Fruit fly (Drosophila melanogaster): Measurements from ENCODE around the gene CG1637.

CG1637 gene

DNA sequence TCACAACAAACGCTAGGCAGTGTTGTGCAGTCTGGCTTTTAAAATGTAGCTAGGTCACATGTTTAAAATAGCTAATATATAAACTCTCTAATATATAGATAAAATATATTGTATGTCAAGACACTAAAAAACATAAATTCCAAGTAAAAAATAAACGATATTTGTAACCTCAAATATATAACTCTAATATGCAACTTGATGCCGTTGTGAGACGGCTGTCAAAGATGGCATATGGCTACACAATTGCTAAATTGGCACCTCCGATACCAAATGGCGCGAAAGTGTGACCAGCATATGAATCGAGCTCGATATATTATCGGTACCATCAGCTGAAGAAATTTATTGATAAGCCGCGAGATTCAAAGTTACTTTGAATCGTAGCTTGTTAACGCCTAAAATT, 21.5 kb upstream of the CG1637 start, which contains the start of gene CG1582 (continued):
- no peak for TF ChIP-seq ftz-f1 (GFP tag; optimal IDR thresholded peaks at IDR 0.05)
- no peak for TF ChIP-seq CG1233 (GFP tag; optimal IDR thresholded peaks at IDR 0.05)
- no peak for TF ChIP-seq CG5180 (GFP tag; optimal IDR thresholded peaks at IDR 0.05)
- TF ChIP-seq Dek (tag; optimal IDR thresholded peaks at IDR 0.05) = peak; percentile 47
- TF ChIP-seq Fer3 (tag; optimal IDR thresholded peaks at IDR 0.05) = peak; percentile 1
- peak; percentile 50 for TF ChIP-seq gem (tag; optimal IDR thresholded peaks at IDR 0.05)
- TF ChIP-seq Xbp1 (GFP tag; optimal IDR thresholded peaks at IDR 0.05) = peak; percentile 23
- peak; percentile 63 for TF ChIP-seq CoRest (tag; optimal IDR thresholded peaks at IDR 0.05)
- no peak for TF ChIP-seq ac (GFP tag; optimal IDR thresholded peaks at IDR 0.05)
- TF ChIP-seq CG17361 (GFP tag; IDR thresholded peaks at IDR 0.05) = no peak; the same call in 1 of the 3 replicates
- TF ChIP-seq scrt (GFP tag; optimal IDR thresholded peaks at IDR 0.05) = no peak
- no peak for TF ChIP-seq CG7987 (GFP tag; optimal IDR thresholded peaks at IDR 0.05)
- no peak for TF ChIP-seq sens (GFP tag)
- no peak for TF ChIP-seq seq (GFP tag; IDR thresholded peaks at IDR 0.05)
- TF ChIP-seq CG34224 (GFP tag; IDR thresholded peaks at IDR 0.05; ENCODE audit: partially characterized antibody) = 0 out of 3 replicates have a peak, but pooled peaks have one; percentile 13
- no peak for TF ChIP-seq CG34376 (GFP tag; optimal IDR thresholded peaks at IDR 0.05)
- TF ChIP-seq Gug (GFP tag; IDR thresholded peaks at IDR 0.05) = no peak
- peak; percentile 4 for TF ChIP-seq Ets97D (GFP tag; optimal IDR thresholded peaks at IDR 0.05)
- no peak for TF ChIP-seq CG16815 (GFP tag; optimal IDR thresholded peaks at IDR 0.05)
- TF ChIP-seq lab (GFP tag; optimal IDR thresholded peaks at IDR 0.05) = peak; percentile 10
- TF ChIP-seq CTCF (GFP tag; optimal IDR thresholded peaks at IDR 0.05) = no peak
- no peak for TF ChIP-seq pum (GFP tag; optimal IDR thresholded peaks at IDR 0.05)
- no peak for TF ChIP-seq Fer2 (tag; optimal IDR thresholded peaks at IDR 0.05)
- TF ChIP-seq HmgZ (tag; optimal IDR thresholded peaks at IDR 0.05) = no peak
- TF ChIP-seq CG31365 (tag; optimal IDR thresholded peaks at IDR 0.05) = no peak
- no peak for TF ChIP-seq yki (optimal IDR thresholded peaks at IDR 0.05)
- TF ChIP-seq CG12299 (tag; optimal IDR thresholded peaks at IDR 0.05) = no peak
- TF ChIP-seq CG8944 (GFP tag; optimal IDR thresholded peaks at IDR 0.05) = no peak
- peak; percentile 25 for TF ChIP-seq Sry-δ (GFP tag; optimal IDR thresholded peaks at IDR 0.05)

DNA sequence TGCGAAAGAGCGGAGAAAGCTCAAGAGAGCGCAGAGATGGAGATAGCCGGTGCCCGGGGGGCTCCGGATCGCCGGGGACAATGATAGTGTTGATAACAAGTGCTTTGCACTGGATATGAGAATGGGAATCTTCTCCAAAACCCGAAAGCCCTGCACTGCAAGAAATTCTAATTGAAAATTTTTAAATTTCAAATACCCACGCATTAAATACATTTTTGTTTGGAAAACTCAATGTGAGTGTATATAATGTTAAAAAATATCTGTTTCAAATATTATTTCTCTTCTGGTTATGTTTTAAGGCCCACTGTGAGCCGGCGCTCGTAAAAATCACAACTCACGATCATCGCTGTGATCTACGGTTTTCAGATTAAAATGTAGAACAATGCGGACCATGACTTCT, 15.5 kb upstream of the CG1637 start:
- TF ChIP-seq Ptx1 (GFP tag; IDR thresholded peaks at IDR 0.05) = no peak
- no peak for TF ChIP-seq Bdp1 (GFP tag; optimal IDR thresholded peaks at IDR 0.05)
- no peak for TF ChIP-seq pros (GFP tag; optimal IDR thresholded peaks at IDR 0.05)
- no peak for TF ChIP-seq lov (optimal IDR thresholded peaks at IDR 0.05)
- no peak for TF ChIP-seq lov (GFP tag; IDR thresholded peaks at IDR 0.05)
- TF ChIP-seq disco-r (GFP tag; optimal IDR thresholded peaks at IDR 0.05) = no peak
- 0 out of 2 replicates have a peak, but pooled peaks have one; percentile 9 for TF ChIP-seq ara (GFP tag; IDR thresholded peaks at IDR 0.05)
- TF ChIP-seq prd (optimal IDR thresholded peaks at IDR 0.05) = no peak
- 0 out of 3 replicates have a peak, but pooled peaks have one; percentile 17 for TF ChIP-seq prd (GFP tag; IDR thresholded peaks at IDR 0.05)
- TF ChIP-seq CG17802 (tag; optimal IDR thresholded peaks at IDR 0.05) = no peak
- no peak for TF ChIP-seq CG6175 (GFP tag; IDR thresholded peaks at IDR 0.05)
- no peak for TF ChIP-seq ken (GFP tag; IDR thresholded peaks at IDR 0.05)
- TF ChIP-seq CG6689 (GFP tag; IDR thresholded peaks at IDR 0.05) = 0 out of 2 replicates have a peak, but pooled peaks have one; percentile 14
- TF ChIP-seq Med (GFP tag) = peak; percentile 28
- TF ChIP-seq gem (tag; optimal IDR thresholded peaks at IDR 0.05) = peak; percentile 7
- TF ChIP-seq sens (GFP tag) = peak; percentile 47
- TF ChIP-seq dpn (GFP tag; optimal IDR thresholded peaks at IDR 0.05) = no peak
- TF ChIP-seq Xrp1 (GFP tag; IDR thresholded peaks at IDR 0.05) = 0 out of 2 replicates have a peak, but pooled peaks have one; percentile 20
- TF ChIP-seq Hr78 (GFP tag; optimal IDR thresholded peaks at IDR 0.05) = no peak
- TF ChIP-seq Sox100B (GFP tag; optimal IDR thresholded peaks at IDR 0.05) = no peak

Data from whole organism, embryonic.